Worm (Caenorhabditis elegans) whole organism, early embryonic: ENCODE measurements around the gene irld-14.

Source experiments
- B0310.2 ChIP-seq: sonication (generic microtip); optimal IDR thresholded peaks from 2 replicates; lab custom pipeline; 2016; ENCODE audit warnings: mild to moderate bottlenecking, missing genetic modification characterization, missing compliant biosample characterization
- aly-1 ChIP-seq: sonication (generic microtip); optimal IDR thresholded peaks from 2 replicates; lab custom pipeline; 2016; ENCODE audit warnings: missing genetic modification characterization, missing compliant biosample characterization
- ceh-36 ChIP-seq: sonication (generic microtip); optimal IDR thresholded peaks from 2 replicates; lab custom pipeline; 2016; ENCODE audit warnings: missing genetic modification characterization, inconsistent platforms, missing compliant biosample characterization
- ets-7 ChIP-seq: sonication (generic microtip); optimal IDR thresholded peaks from 2 replicates; lab custom pipeline; 2016; ENCODE audit warnings: missing genotype, missing genetic modification characterization, missing compliant biosample characterization
- hmbx-1 ChIP-seq: sonication (generic microtip); optimal IDR thresholded peaks from 2 replicates; lab custom pipeline; 2016; ENCODE audit warnings: mild to moderate bottlenecking, missing genetic modification characterization, missing compliant biosample characterization
- sea-1 ChIP-seq: fragments of 200-800 bp; sonication (Bioruptor generic); conservative IDR thresholded peaks from 2 replicates; pipeline ENCODE4 v1.3.6; 2022; ENCODE audit warnings: missing genetic modification characterization, missing compliant biosample characterization
- tra-4 ChIP-seq: sonication (generic microtip); optimal IDR thresholded peaks from 2 replicates; lab custom pipeline; 2017; ENCODE audit warnings: missing genetic modification characterization, missing compliant biosample characterization

- no peak for TF ChIP-seq B0310.2 (tag; lab: Kevin White, UChicago)
- no peak for TF ChIP-seq sea-1 (GFP tag; lab: Robert Waterston, UW)
- TF ChIP-seq ceh-36 (tag; lab: Kevin White, UChicago): no peak
- no peak for TF ChIP-seq ets-7 (tag; lab: Kevin White, UChicago)
- no peak for TF ChIP-seq aly-1 (tag; lab: Kevin White, UChicago)
- TF ChIP-seq hmbx-1: no peak
- no peak for TF ChIP-seq tra-4
These were observed 19.5 kb downstream of the irld-14 start for ce11 chrV:15015799-15016198.
